Fruit fly (Drosophila melanogaster) whole organism, embryonic: ENCODE data around the gene Rcd2.

ENCODE experiments used
- Adf1 ChIP-seq: fragments of 200-800 bp; sonication (Bioruptor generic); IDR thresholded peaks from 2 replicates; pipeline ENCODE4 v1.3.6; 2022; ENCODE audit warnings: missing biosample characterization, missing genetic modification characterization
- B-H2 ChIP-seq: fragments of 200-800 bp; sonication (Bioruptor generic); optimal IDR thresholded peaks from 2 replicates; lab custom pipeline; 2018; ENCODE audit warnings: missing biosample characterization, mild to moderate bottlenecking, missing genetic modification characterization
- CG1024 ChIP-seq: fragments of 200-800 bp; sonication (Bioruptor generic); IDR thresholded peaks from 2 replicates; pipeline ENCODE4 v1.3.6; 2022; ENCODE audit warnings: missing biosample characterization, missing genetic modification characterization
- CG13287 ChIP-seq: fragments of 200-800 bp; sonication (Bioruptor generic); IDR thresholded peaks from 2 replicates; pipeline ENCODE4 v1.3.6; 2022; ENCODE audit warnings: missing biosample characterization, missing genetic modification characterization; ENCODE audit not compliant: partially characterized antibody
- CG14050 ChIP-seq: fragments of 200-800 bp; sonication (Bioruptor generic); IDR thresholded peaks from 3 replicates; pipeline ENCODE4 v1.3.6; 2022; ENCODE audit warnings: missing biosample characterization, missing genetic modification characterization
- CG15479 ChIP-seq: fragments of 200-800 bp; sonication (Bioruptor generic); optimal IDR thresholded peaks from 3 replicates; lab custom pipeline; 2019; ENCODE audit warnings: missing biosample characterization, mild to moderate bottlenecking, missing genetic modification characterization, moderate library complexity
- CG17361 ChIP-seq: fragments of 200-800 bp; sonication (Bioruptor generic); IDR thresholded peaks from 3 replicates; pipeline ENCODE4 v1.3.6; 2022; ENCODE audit warnings: missing biosample characterization, missing genetic modification characterization
- CG17385 ChIP-seq: fragments of 200-800 bp; sonication (Bioruptor generic); optimal IDR thresholded peaks from 3 replicates; lab custom pipeline; 2018; ENCODE audit warnings: missing biosample characterization, mild to moderate bottlenecking, missing genetic modification characterization
- CG3281 ChIP-seq: fragments of 200-800 bp; sonication (Bioruptor generic); optimal IDR thresholded peaks from 3 replicates; lab custom pipeline; 2017; ENCODE audit warnings: missing biosample characterization, mild to moderate bottlenecking, missing genetic modification characterization
- CG3726 ChIP-seq: fragments of 200-800 bp; sonication (Bioruptor generic); IDR thresholded peaks from 3 replicates; pipeline ENCODE4, ENCODE4 v1.3.6; 2022; ENCODE audit warnings: missing biosample characterization, missing genetic modification characterization
- CG6254 ChIP-seq: fragments of 200-800 bp; sonication (Bioruptor generic); optimal IDR thresholded peaks from 3 replicates; lab custom pipeline; 2017; ENCODE audit warnings: mild to moderate bottlenecking, missing biosample characterization, missing genetic modification reagents, missing genetic modification characterization
- CG7556 ChIP-seq: fragments of 200-800 bp; sonication (Bioruptor generic); optimal IDR thresholded peaks from 2 replicates; lab custom pipeline; 2017; ENCODE audit warnings: missing biosample characterization, mild to moderate bottlenecking, missing genetic modification characterization
- CG9932 ChIP-seq: fragments of 200-800 bp; sonication (Bioruptor generic); IDR thresholded peaks from 2 replicates; pipeline ENCODE4 v1.3.6; 2022; ENCODE audit warnings: missing biosample characterization, missing genetic modification characterization
- Camta ChIP-seq: fragments of 200-800 bp; sonication (Bioruptor generic); optimal IDR thresholded peaks from 2 replicates; lab custom pipeline; 2016; ENCODE audit warnings: missing biosample characterization, missing genetic modification characterization
- CoRest ChIP-seq: fragments of 200-800 bp; sonication (Bioruptor generic); optimal IDR thresholded peaks from 3 replicates; lab custom pipeline; 2018; ENCODE audit warnings: missing biosample characterization, mild to moderate bottlenecking, missing genetic modification characterization, moderate library complexity
- D ChIP-seq, 2 experiments: fragments of 200-800 bp in 1 of 2; fragments of >200 bp in 1 of 2; sonication (Bioruptor generic) in 1 of 2; optimal IDR thresholded peaks; 2 replicates in 1 of 2; 3 replicates in 1 of 2; lab custom pipeline; 2017; ENCODE audit warnings: mild to moderate bottlenecking in 1 of 2, missing biosample characterization in 1 of 2, missing genetic modification characterization in 1 of 2, missing genetic modification reagents in 1 of 2
- Dip3 ChIP-seq: fragments of 200-800 bp; sonication (Bioruptor generic); optimal IDR thresholded peaks from 3 replicates; lab custom pipeline; 2016; ENCODE audit warnings: missing biosample characterization, missing genetic modification characterization
- Dll ChIP-seq: fragments of 200-800 bp; sonication (Bioruptor generic); IDR thresholded peaks from 4 replicates; pipeline ENCODE4 v1.3.6; 2022; ENCODE audit warnings: missing biosample characterization, missing genetic modification characterization; ENCODE audit not compliant: partially characterized antibody
- Ets65A ChIP-seq: fragments of 200-800 bp; sonication (Bioruptor generic); peaks from one replicate; lab custom pipeline; 2016; ENCODE audit warnings: missing biosample characterization, missing genetic modification characterization
- Fer3 ChIP-seq: fragments of 200-800 bp; sonication (Bioruptor generic); optimal IDR thresholded peaks from 2 replicates; lab custom pipeline; 2018; ENCODE audit warnings: missing biosample characterization, mild to moderate bottlenecking, missing genetic modification characterization, moderate library complexity
- Hmr ChIP-seq: fragments of 200-800 bp; sonication (Bioruptor generic); optimal IDR thresholded peaks from 3 replicates; lab custom pipeline; 2017; ENCODE audit warnings: mild to moderate bottlenecking, missing biosample characterization, missing genetic modification reagents, missing genetic modification characterization
- Hr51 ChIP-seq, 2 experiments: fragments of 200-800 bp; sonication (Bioruptor generic); optimal IDR thresholded peaks; 2 replicates in 1 of 2; 3 replicates in 1 of 2; lab custom pipeline; 2016 to 2018; ENCODE audit warnings: missing biosample characterization in 2 of 2, missing genetic modification characterization in 2 of 2, mild to moderate bottlenecking in 1 of 2, moderate library complexity in 1 of 2
- Hsf ChIP-seq: fragments of 200-800 bp; sonication (Bioruptor generic); optimal IDR thresholded peaks from 3 replicates; lab custom pipeline; 2016; ENCODE audit warnings: missing biosample characterization, missing genetic modification characterization
- Mes4 ChIP-seq: fragments of 200-800 bp; sonication (Bioruptor generic); optimal IDR thresholded peaks from 2 replicates; lab custom pipeline; 2016; ENCODE audit warnings: missing biosample characterization, missing genetic modification characterization
- Mrtf ChIP-seq: fragments of 200-800 bp; sonication (Bioruptor generic); IDR thresholded peaks from 3 replicates; pipeline ENCODE4 v1.3.6; 2022; ENCODE audit warnings: missing biosample characterization, missing genetic modification characterization
- NfI ChIP-seq: fragments of 200-800 bp; sonication (Bioruptor generic); optimal IDR thresholded peaks from 3 replicates; lab custom pipeline; 2018; ENCODE audit warnings: missing biosample characterization, mild to moderate bottlenecking, missing genetic modification characterization, moderate library complexity
- Scr ChIP-seq: fragments of 200-800 bp; sonication (Bioruptor generic); IDR thresholded peaks from 2 replicates; pipeline ENCODE4 v1.3.6; 2022; ENCODE audit warnings: missing biosample characterization, missing genetic modification characterization; ENCODE audit not compliant: partially characterized antibody
- Six4 ChIP-seq: fragments of 200-800 bp; sonication (Bioruptor generic); optimal IDR thresholded peaks from 2 replicates; lab custom pipeline; 2016; ENCODE audit warnings: missing biosample characterization, missing genetic modification characterization
- Sox102F ChIP-seq: fragments of 200-800 bp; sonication (Bioruptor generic); optimal IDR thresholded peaks from 2 replicates; lab custom pipeline; 2018; ENCODE audit warnings: missing biosample characterization, mild to moderate bottlenecking, missing genetic modification characterization, moderate library complexity
- ac ChIP-seq: fragments of 200-800 bp; sonication (Bioruptor generic); optimal IDR thresholded peaks from 3 replicates; lab custom pipeline; 2017; ENCODE audit warnings: missing biosample characterization, mild to moderate bottlenecking, missing genetic modification characterization
- al ChIP-seq: fragments of 200-800 bp; sonication (Bioruptor generic); IDR thresholded peaks from 2 replicates; pipeline ENCODE4 v1.3.6; 2022; ENCODE audit warnings: missing biosample characterization, missing genetic modification characterization
- br ChIP-seq: fragments of >200 bp; optimal IDR thresholded peaks from 2 replicates; lab custom pipeline; 2017
- caup ChIP-seq: fragments of 200-800 bp; sonication (Bioruptor generic); optimal IDR thresholded peaks from 3 replicates; lab custom pipeline; 2017; ENCODE audit warnings: missing biosample characterization, mild to moderate bottlenecking, missing genetic modification characterization, moderate library complexity; ENCODE audit not compliant: severe bottlenecking
- chn ChIP-seq: fragments of 200-800 bp; sonication (Bioruptor generic); optimal IDR thresholded peaks from 2 replicates; lab custom pipeline; 2016; ENCODE audit warnings: missing biosample characterization, missing genetic modification characterization
- dysf ChIP-seq: fragments of 200-800 bp; sonication (Bioruptor generic); IDR thresholded peaks from 3 replicates; pipeline ENCODE4 v1.3.6; 2022; ENCODE audit warnings: missing biosample characterization, missing genetic modification characterization
- ftz-f1 ChIP-seq: fragments of 200-800 bp; sonication (Bioruptor generic); optimal IDR thresholded peaks from 2 replicates; lab custom pipeline; 2016; ENCODE audit warnings: missing biosample characterization, missing genetic modification characterization
- knrl ChIP-seq: fragments of 200-800 bp; sonication (Bioruptor generic); IDR thresholded peaks from 3 replicates; pipeline ENCODE4 v1.3.6; 2022; ENCODE audit warnings: missing biosample characterization, missing genetic modification characterization; ENCODE audit not compliant: partially characterized antibody
- lab ChIP-seq: fragments of 200-800 bp; sonication (Bioruptor generic); optimal IDR thresholded peaks from 3 replicates; lab custom pipeline; 2017; ENCODE audit warnings: missing biosample characterization, missing genetic modification characterization, mild to moderate bottlenecking, moderate library complexity, missing genetic modification reagents
- nerfin-1 ChIP-seq: fragments of 200-800 bp; sonication (Bioruptor generic); optimal IDR thresholded peaks from 3 replicates; lab custom pipeline; 2019; ENCODE audit warnings: missing biosample characterization, mild to moderate bottlenecking, missing genetic modification characterization, moderate library complexity
- nom ChIP-seq: fragments of 200-800 bp; sonication (Bioruptor generic); optimal IDR thresholded peaks from 2 replicates; lab custom pipeline; 2017; ENCODE audit warnings: missing biosample characterization, missing genetic modification characterization, mild to moderate bottlenecking, moderate library complexity, missing genetic modification reagents
- onecut ChIP-seq: fragments of 200-800 bp; sonication (Bioruptor generic); IDR thresholded peaks from 2 replicates; pipeline ENCODE4 v1.3.6; 2022; ENCODE audit warnings: missing biosample characterization, missing genetic modification characterization
- phol ChIP-seq: fragments of 200-800 bp; sonication (Bioruptor generic); optimal IDR thresholded peaks from 3 replicates; lab custom pipeline; 2018; ENCODE audit warnings: missing biosample characterization, mild to moderate bottlenecking, missing genetic modification characterization, moderate library complexity
- psq ChIP-seq: fragments of 200-800 bp; sonication (Bioruptor generic); optimal IDR thresholded peaks from 2 replicates; lab custom pipeline; 2017; ENCODE audit warnings: missing biosample characterization, missing genetic modification characterization
- row ChIP-seq: fragments of 200-800 bp; sonication (Bioruptor generic); IDR thresholded peaks from 3 replicates; pipeline ENCODE4 v1.3.6; 2022; ENCODE audit warnings: missing biosample characterization, missing genetic modification characterization
- sens ChIP-seq: fragments of 200-800 bp; sonication (Bioruptor generic); peaks from one replicate; lab custom pipeline; 2016; ENCODE audit warnings: missing biosample characterization, missing genetic modification characterization
- sqz ChIP-seq: fragments of 200-800 bp; sonication (Bioruptor generic); optimal IDR thresholded peaks from 3 replicates; lab custom pipeline; 2018; ENCODE audit warnings: missing biosample characterization, mild to moderate bottlenecking, missing genetic modification characterization
- stc ChIP-seq: fragments of 200-800 bp; sonication (Bioruptor generic); IDR thresholded peaks from 2 replicates; pipeline ENCODE4 v1.3.6; 2022; ENCODE audit warnings: missing biosample characterization, missing genetic modification characterization
- toy ChIP-seq: fragments of 200-800 bp; sonication (Bioruptor generic); IDR thresholded peaks from 2 replicates; pipeline ENCODE4 v1.3.6; 2022; ENCODE audit warnings: missing biosample characterization, missing genetic modification characterization
- vvl ChIP-seq: fragments of 200-800 bp; sonication (Bioruptor generic); IDR thresholded peaks from 2 replicates; pipeline ENCODE4 v1.3.6; 2022; ENCODE audit warnings: missing biosample characterization, missing genetic modification characterization
- wor ChIP-seq: fragments of 200-800 bp; sonication (Bioruptor generic); IDR thresholded peaks from 2 replicates; pipeline ENCODE4 v1.3.6; 2022; ENCODE audit warnings: missing biosample characterization, missing genetic modification characterization
- zfh1 ChIP-seq: fragments of 200-800 bp; sonication (Bioruptor generic); IDR thresholded peaks from 3 replicates; pipeline ENCODE4 v1.3.6; 2022; ENCODE audit warnings: missing biosample characterization, missing genetic modification characterization
- zfh2 ChIP-seq: fragments of 200-800 bp; sonication (Bioruptor generic); optimal IDR thresholded peaks from 2 replicates; lab custom pipeline; 2016; ENCODE audit warnings: missing biosample characterization, missing genetic modification characterization

Rcd2 gene

DNA sequence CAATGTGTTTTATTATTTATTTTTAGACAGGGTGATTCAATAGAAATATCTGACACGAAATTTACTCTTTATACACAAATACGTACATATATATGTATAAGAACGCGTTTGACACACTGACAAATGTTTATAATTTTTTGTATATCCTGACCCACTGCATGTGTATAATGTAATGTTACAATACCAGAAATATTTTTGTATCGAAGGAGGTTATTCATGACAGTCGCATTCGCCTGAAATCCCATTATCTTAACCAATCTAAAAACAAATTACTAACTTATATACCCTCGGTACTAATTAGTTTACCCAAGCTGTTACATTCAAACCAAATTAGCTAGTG, 46.0 kb downstream of the Rcd2 start (continued):
- no peak for TF ChIP-seq ftz-f1 (GFP tag; lab: Kevin White, UChicago)
- no peak for TF ChIP-seq Mes4
- no peak for TF ChIP-seq psq
- TF ChIP-seq CG9932 (GFP tag; lab: Robert Waterston, UW), result peak; percentile 8; the same call in 1 of the 2 replicates
- TF ChIP-seq toy (GFP tag; lab: Robert Waterston, UW), result no peak
- TF ChIP-seq B-H2 (GFP tag; lab: Kevin White, UChicago), result no peak
- peak; percentile 62 for TF ChIP-seq CoRest (tag; lab: Kevin White, UChicago)
- no peak for TF ChIP-seq vvl (GFP tag; lab: Robert Waterston, UW)
- TF ChIP-seq onecut (GFP tag; lab: Robert Waterston, UW), result no peak
- TF ChIP-seq CG7556 (GFP tag; lab: Kevin White, UChicago), result peak; percentile 7
- TF ChIP-seq CG3726, result no peak
- TF ChIP-seq NfI (GFP tag; lab: Kevin White, UChicago), result no peak
- TF ChIP-seq zfh1, result no peak
- TF ChIP-seq CG13287 (GFP tag; lab: Robert Waterston, UW), result no peak
- peak; percentile 21 for TF ChIP-seq phol
- no peak for TF ChIP-seq zfh2
- TF ChIP-seq Mrtf, result no peak
- TF ChIP-seq dysf, result no peak
- TF ChIP-seq ac (GFP tag; lab: Kevin White, UChicago), result no peak
- TF ChIP-seq chn (GFP tag; lab: Kevin White, UChicago), result no peak
- no peak for TF ChIP-seq nom (GFP tag; lab: Kevin White, UChicago)
- TF ChIP-seq stc (GFP tag; lab: Robert Waterston, UW), result no peak
- TF ChIP-seq row, result peak; percentile 46
- TF ChIP-seq nerfin-1 (tag; lab: Kevin White, UChicago), result no peak
- TF ChIP-seq Adf1 (GFP tag; lab: Robert Waterston, UW), result no peak
- TF ChIP-seq br (lab: Kevin White, UChicago), result no peak
- TF ChIP-seq CG14050 (GFP tag; lab: Robert Waterston, UW), result no peak; the same call in 2 of the 3 replicates
- TF ChIP-seq Fer3, result peak; percentile 24
- no peak for TF ChIP-seq sens (GFP tag; lab: Kevin White, UChicago)
- TF ChIP-seq Hsf (GFP tag; lab: Kevin White, UChicago), result no peak
- no peak for TF ChIP-seq wor (GFP tag; lab: Robert Waterston, UW)
- peak; percentile 22 for TF ChIP-seq Camta (GFP tag; lab: Kevin White, UChicago)
- TF ChIP-seq lab (GFP tag; lab: Kevin White, UChicago), result peak; percentile 64
- peak in 1 of 2 experiments; percentile 36 for TF ChIP-seq Hr51 (GFP tag; optimal IDR thresholded peaks at IDR 0.05; lab: Kevin White, UChicago)
- no peak for TF ChIP-seq Dll (GFP tag; lab: Robert Waterston, UW)
- no peak for TF ChIP-seq CG1024 (GFP tag; lab: Robert Waterston, UW)
- TF ChIP-seq sqz (GFP tag; lab: Kevin White, UChicago), result no peak
- TF ChIP-seq CG3281 (GFP tag; lab: Kevin White, UChicago), result peak; percentile 62
- no peak for TF ChIP-seq CG15479 (GFP tag; lab: Kevin White, UChicago)
- no peak for TF ChIP-seq Hmr (GFP tag; lab: Kevin White, UChicago)
- no peak for TF ChIP-seq Scr (GFP tag; lab: Robert Waterston, UW)
- no peak for TF ChIP-seq knrl
- no peak for TF ChIP-seq CG17385 (GFP tag; lab: Kevin White, UChicago)
- TF ChIP-seq CG6254, result no peak
- peak; percentile 22 for TF ChIP-seq caup (GFP tag; lab: Kevin White, UChicago)
- TF ChIP-seq Dip3 (GFP tag; lab: Kevin White, UChicago), result no peak
- TF ChIP-seq Sox102F (GFP tag; lab: Kevin White, UChicago), result peak; percentile 39
- no peak for TF ChIP-seq Six4
- no peak for TF ChIP-seq CG17361 (GFP tag; lab: Robert Waterston, UW)
- no peak for TF ChIP-seq D (optimal IDR thresholded peaks at IDR 0.05; lab: Kevin White, UChicago)
- TF ChIP-seq D (GFP tag; optimal IDR thresholded peaks at IDR 0.05; lab: Kevin White, UChicago), result no peak
- TF ChIP-seq Ets65A (GFP tag; lab: Kevin White, UChicago), result no peak
- TF ChIP-seq al, result no peak
